Fruit fly (Drosophila melanogaster): ENCODE results near the gene ng1.

ng1 gene

DNA sequence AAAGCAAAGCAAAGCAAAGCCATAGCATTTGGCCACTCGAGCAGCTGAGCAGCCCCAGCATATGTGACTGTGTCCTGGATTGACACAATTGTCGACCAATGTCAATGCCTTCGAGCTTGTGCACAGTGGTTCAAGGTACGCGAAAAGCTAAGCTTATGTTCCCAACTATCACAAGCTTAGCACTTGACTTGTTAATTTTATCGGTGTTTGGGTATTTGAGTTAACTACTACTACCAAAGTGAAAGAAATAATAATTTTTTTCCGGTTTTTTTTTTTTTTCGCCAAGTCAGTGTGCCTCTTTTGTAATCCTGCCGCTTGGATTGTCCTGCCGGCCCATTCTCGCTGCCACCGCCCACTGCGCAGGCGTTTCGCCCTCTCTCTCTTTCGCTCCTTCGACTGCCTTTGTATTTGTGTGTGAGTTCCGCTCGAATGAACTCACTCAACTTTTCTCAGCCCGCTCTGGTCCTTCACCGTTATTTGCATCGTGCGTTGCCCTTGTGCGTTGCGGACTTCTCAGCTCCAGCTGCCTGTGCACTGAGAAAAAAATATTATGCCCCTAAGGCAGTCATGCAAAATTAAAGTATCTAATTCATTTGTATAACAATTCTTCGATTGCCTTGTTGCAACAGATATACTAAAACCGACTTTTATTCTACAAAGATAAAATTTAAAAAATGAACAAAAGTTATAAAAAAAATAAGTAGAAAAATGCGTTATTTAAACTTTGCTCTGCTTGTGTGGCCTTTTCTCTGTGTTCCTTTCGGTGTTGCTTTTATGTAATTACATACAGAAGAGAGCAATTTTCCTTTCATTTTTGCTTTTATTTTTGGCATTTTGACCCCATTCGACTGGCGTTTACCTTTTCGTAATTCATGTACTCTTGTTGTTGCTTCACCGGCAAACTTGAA lies 36.1 kb upstream of the ng1 start (continued):
- TF ChIP-seq CG17568 (GFP tag; optimal IDR thresholded peaks at IDR 0.05): peak; percentile 38
- no peak for TF ChIP-seq Dfd (GFP tag; optimal IDR thresholded peaks at IDR 0.05)
- peak; percentile 53; the same call in 1 of the 2 replicates for TF ChIP-seq CG16779 (GFP tag; IDR thresholded peaks at IDR 0.05)
- peak; percentile 77 for TF ChIP-seq CG32772 (GFP tag; IDR thresholded peaks at IDR 0.05)
- peak; percentile 51 for TF ChIP-seq H2.0 (GFP tag; IDR thresholded peaks at IDR 0.05)
- peak; percentile 30 for TF ChIP-seq CG9876 (GFP tag; optimal IDR thresholded peaks at IDR 0.05)
- no peak for TF ChIP-seq tll (GFP tag; optimal IDR thresholded peaks at IDR 0.05)
- no peak for TF ChIP-seq Bgb (GFP tag; IDR thresholded peaks at IDR 0.05; ENCODE audit: partially characterized antibody)
- TF ChIP-seq insv (GFP tag; optimal IDR thresholded peaks at IDR 0.05): no peak
- TF ChIP-seq Doc3 (GFP tag; IDR thresholded peaks at IDR 0.05; ENCODE audit: partially characterized antibody): no peak
- peak; percentile 25 for TF ChIP-seq sima (GFP tag; optimal IDR thresholded peaks at IDR 0.05)
- TF ChIP-seq CoRest (tag; optimal IDR thresholded peaks at IDR 0.05): peak; percentile 41
- TF ChIP-seq CG34376 (GFP tag; optimal IDR thresholded peaks at IDR 0.05): peak; percentile 41
- TF ChIP-seq CHES-1-like (GFP tag; optimal IDR thresholded peaks at IDR 0.05): peak; percentile 12
- TF ChIP-seq dmrt99B (tag; optimal IDR thresholded peaks at IDR 0.05): peak; percentile 78
- TF ChIP-seq CG6791 (GFP tag; IDR thresholded peaks at IDR 0.05; ENCODE audit: partially characterized antibody): no peak
- peak; percentile 61; the same call in 1 of the 2 replicates for TF ChIP-seq dimm (GFP tag; IDR thresholded peaks at IDR 0.05)
- peak; percentile 60 for TF ChIP-seq CG12071 (GFP tag; optimal IDR thresholded peaks at IDR 0.05)
- no peak for TF ChIP-seq CG30020 (tag; optimal IDR thresholded peaks at IDR 0.05)
- TF ChIP-seq her (GFP tag; optimal IDR thresholded peaks at IDR 0.05): peak; percentile 81
- peak; percentile 27 for TF ChIP-seq Side (GFP tag; optimal IDR thresholded peaks at IDR 0.05)
- TF ChIP-seq Hr78 (GFP tag; optimal IDR thresholded peaks at IDR 0.05): no peak
- TF ChIP-seq Fer3 (tag; optimal IDR thresholded peaks at IDR 0.05): peak; percentile 57
- TF ChIP-seq dan (GFP tag; IDR thresholded peaks at IDR 0.05): no peak
- no peak for TF ChIP-seq CG10267 (tag; optimal IDR thresholded peaks at IDR 0.05)
- peak; percentile 58; the same call in 2 of the 3 replicates for TF ChIP-seq CG11560 (tag; IDR thresholded peaks at IDR 0.05)
- TF ChIP-seq phol (tag; optimal IDR thresholded peaks at IDR 0.05): peak; percentile 48
- TF ChIP-seq MBD-R2 (GFP tag; IDR thresholded peaks at IDR 0.05): peak; percentile 37; the same call in 1 of the 2 replicates
- no peak for TF ChIP-seq Abd-B (GFP tag; optimal IDR thresholded peaks at IDR 0.05)
- TF ChIP-seq pb (GFP tag; optimal IDR thresholded peaks at IDR 0.05): peak; percentile 37
- no peak for TF ChIP-seq hb (GFP tag; IDR thresholded peaks at IDR 0.05; ENCODE audit: partially characterized antibody)
- no peak for TF ChIP-seq zen (tag; optimal IDR thresholded peaks at IDR 0.05)
- TF ChIP-seq ewg (GFP tag; optimal IDR thresholded peaks at IDR 0.05): peak; percentile 85
- peak; percentile 74; the same call in 2 of the 3 replicates for TF ChIP-seq ken (GFP tag; IDR thresholded peaks at IDR 0.05)
- peak; percentile 91 for TF ChIP-seq CG18599 (GFP tag; optimal IDR thresholded peaks at IDR 0.05)
- TF ChIP-seq D19B (GFP tag; optimal IDR thresholded peaks at IDR 0.05): peak; percentile 37
- peak; percentile 47; the same call in 1 of the 2 replicates for TF ChIP-seq CG14667 (GFP tag; IDR thresholded peaks at IDR 0.05)
- TF ChIP-seq klu (GFP tag; IDR thresholded peaks at IDR 0.05): peak; percentile 61
- peak; percentile 19 for TF ChIP-seq HmgD (GFP tag; optimal IDR thresholded peaks at IDR 0.05)
- TF ChIP-seq CG30431 (GFP tag; optimal IDR thresholded peaks at IDR 0.05): peak; percentile 20
- TF ChIP-seq CG7271 (tag; optimal IDR thresholded peaks at IDR 0.05): no peak
- no peak for TF ChIP-seq aop (GFP tag; IDR thresholded peaks at IDR 0.05)
- TF ChIP-seq ato (GFP tag; IDR thresholded peaks at IDR 0.05; ENCODE audit: partially characterized antibody): no peak
- TF ChIP-seq disco-r (GFP tag; optimal IDR thresholded peaks at IDR 0.05): peak; percentile 25
- TF ChIP-seq mld (GFP tag; IDR thresholded peaks at IDR 0.05; ENCODE audit: partially characterized antibody): no peak
- no peak for TF ChIP-seq Scr (GFP tag; IDR thresholded peaks at IDR 0.05; ENCODE audit: partially characterized antibody)
- peak; percentile 52 to 66 for TF ChIP-seq Hr51 (GFP tag; optimal IDR thresholded peaks at IDR 0.05)

Data from whole organism, embryonic.